Worm (Caenorhabditis elegans) whole organism, L4 larva: Measurements from ENCODE around the gene grd-5.
A peak's percentile ranks its signal among the peaks of the same experiment; 100 is the strongest.

ENCODE experiments used
- F10B5.3 ChIP-seq: sonication (generic microtip); optimal IDR thresholded peaks from 2 replicates; lab custom pipeline; 2016; ENCODE audit warnings: mild to moderate bottlenecking, missing genetic modification characterization, missing compliant biosample characterization
- F44E2.7 ChIP-seq: fragments of 200-800 bp; sonication (Bioruptor generic); IDR thresholded peaks from 2 replicates; pipeline ENCODE4 v2.1.2; 2022; ENCODE audit warnings: missing genetic modification characterization, missing compliant biosample characterization
- T20F7.1 ChIP-seq: fragments of 200-800 bp; sonication (Bioruptor generic); optimal IDR thresholded peaks from 2 replicates; lab custom pipeline; 2018; ENCODE audit warnings: mild to moderate bottlenecking, missing genetic modification characterization, missing compliant biosample characterization
- Y105C5A.15 ChIP-seq: fragments of 200-800 bp; sonication (Bioruptor generic); IDR thresholded peaks from 2 replicates; pipeline ENCODE4 v1.3.6; 2022; ENCODE audit warnings: missing genetic modification characterization, missing compliant biosample characterization
- Y5F2A.4 ChIP-seq: fragments of 200-800 bp; sonication (Bioruptor generic); optimal IDR thresholded peaks from 2 replicates; lab custom pipeline; 2018; ENCODE audit warnings: mild to moderate bottlenecking, missing genetic modification characterization, missing compliant biosample characterization
- Y75B8A.6 ChIP-seq: fragments of 200-800 bp; sonication (Bioruptor generic); IDR thresholded peaks from 2 replicates; pipeline ENCODE4 v1.3.6; 2022; ENCODE audit warnings: missing genetic modification reagents, missing genetic modification characterization, missing compliant biosample characterization
- aha-1 ChIP-seq: fragments of 150-350 bp; peaks from one replicate; lab custom pipeline; 2014; ENCODE audit warnings: missing biosample characterization, missing genetic modification characterization
- aly-2 ChIP-seq: sonication (generic microtip); optimal IDR thresholded peaks from 2 replicates; lab custom pipeline; 2018; ENCODE audit warnings: missing biosample characterization, missing genetic modification characterization
- ceh-62 ChIP-seq: sonication (generic microtip); optimal IDR thresholded peaks from 2 replicates; lab custom pipeline; 2017; ENCODE audit warnings: missing biosample characterization, missing genetic modification characterization
- ces-1 ChIP-seq: fragments of 150-350 bp; sonication (generic microtip); optimal IDR thresholded peaks from 4 replicates; lab custom pipeline; 2014; ENCODE audit warnings: missing biosample characterization, missing genetic modification reagents, missing genetic modification characterization
- ctbp-1 ChIP-seq: fragments of 200-800 bp; sonication (Bioruptor generic); IDR thresholded peaks from 2 replicates; pipeline ENCODE4 v1.3.6; 2022; ENCODE audit warnings: missing genetic modification reagents, missing genetic modification characterization, missing compliant biosample characterization
- daf-16 ChIP-seq, 3 experiments: sonication (generic microtip); optimal IDR thresholded peaks; 2 replicates each; lab custom pipeline; 2016 to 2017; ENCODE audit warnings: missing genetic modification characterization in 3 of 3, missing genetic modification reagents in 3 of 3, mild to moderate bottlenecking in 2 of 3, missing compliant biosample characterization in 2 of 3, missing biosample characterization in 1 of 3, moderate library complexity in 1 of 3
- daf-19 ChIP-seq: fragments of 200-800 bp; sonication (Bioruptor generic); conservative IDR thresholded peaks from 2 replicates; pipeline ENCODE4 v1.3.6; 2022; ENCODE audit warnings: missing genetic modification characterization, missing compliant biosample characterization
- dmd-8 ChIP-seq: fragments of 200-800 bp; sonication (Bioruptor generic); IDR thresholded peaks from 2 replicates; pipeline ENCODE4 v1.3.6; 2022; ENCODE audit warnings: missing genetic modification characterization, missing compliant biosample characterization
- dve-1 ChIP-seq: sonication (generic microtip); optimal IDR thresholded peaks from 2 replicates; lab custom pipeline; 2017; ENCODE audit warnings: antibody characterized with exemption, mild to moderate bottlenecking, missing genetic modification characterization, missing compliant biosample characterization; ENCODE audit not compliant: insufficient read depth
- fos-1 ChIP-seq: fragments of 150-350 bp; optimal IDR thresholded peaks from 2 replicates; lab custom pipeline; 2014; ENCODE audit warnings: missing biosample characterization, missing genetic modification characterization
- hif-1 ChIP-seq, 2 experiments: sonication (generic microtip); optimal IDR thresholded peaks; 2 replicates each; lab custom pipeline; 2016 to 2017; ENCODE audit warnings: missing compliant biosample characterization in 2 of 2, missing genetic modification characterization in 2 of 2, missing genetic modification reagents in 2 of 2, missing genotype in 2 of 2, mild to moderate bottlenecking in 1 of 2
- hlh-11 ChIP-seq: fragments of 200-800 bp; sonication (Bioruptor generic); optimal IDR thresholded peaks from 2 replicates; lab custom pipeline; 2018; ENCODE audit warnings: mild to moderate bottlenecking, missing genetic modification characterization, missing compliant biosample characterization
- hlh-30 ChIP-seq: sonication (generic microtip); optimal IDR thresholded peaks from 2 replicates; lab custom pipeline; 2017; ENCODE audit warnings: antibody characterized with exemption, mild to moderate bottlenecking, missing genetic modification characterization, missing compliant biosample characterization; ENCODE audit not compliant: insufficient read depth
- hmg-1.1 ChIP-seq: fragments of 200-800 bp; sonication (Bioruptor generic); IDR thresholded peaks from 2 replicates; pipeline ENCODE4 v1.3.6; 2022; ENCODE audit warnings: missing genetic modification reagents, missing genetic modification characterization, missing compliant biosample characterization
- lin-1 ChIP-seq: fragments of 200-800 bp; sonication (Bioruptor generic); IDR thresholded peaks from 2 replicates; pipeline ENCODE4 v1.3.6; 2022; ENCODE audit warnings: missing genetic modification reagents, missing genetic modification characterization, missing compliant biosample characterization
- lin-13 ChIP-seq: fragments of 150-350 bp; optimal IDR thresholded peaks from 2 replicates; lab custom pipeline; 2014; ENCODE audit warnings: missing biosample characterization, missing genetic modification reagents, missing genetic modification characterization
- lin-15B ChIP-seq: fragments of 150-350 bp; sonication (generic microtip); optimal IDR thresholded peaks from 3 replicates; lab custom pipeline; 2014; ENCODE audit warnings: missing biosample characterization, missing genetic modification characterization
- lin-29 ChIP-seq: fragments of 200-800 bp; sonication (Bioruptor generic); IDR thresholded peaks from 2 replicates; pipeline ENCODE4 v1.3.6; 2022; ENCODE audit warnings: missing genetic modification reagents, missing genetic modification characterization, missing compliant biosample characterization
- madf-9 ChIP-seq: fragments of 200-800 bp; sonication (Bioruptor generic); conservative IDR thresholded peaks from 2 replicates; pipeline ENCODE4 v1.3.6; 2022; ENCODE audit warnings: missing genetic modification reagents, missing genetic modification characterization, missing compliant biosample characterization
- mdl-1 ChIP-seq, 2 experiments: fragments of 150-350 bp in 1 of 2; sonication (generic microtip) in 1 of 2; optimal IDR thresholded peaks; 2 replicates each; lab custom pipeline; 2014 to 2017; ENCODE audit warnings: missing biosample characterization in 2 of 2, missing genetic modification characterization in 2 of 2
- mes-2 ChIP-seq: sonication (generic microtip); optimal IDR thresholded peaks from 2 replicates; lab custom pipeline; 2016; ENCODE audit warnings: missing genotype, mild to moderate bottlenecking, missing genetic modification characterization, missing compliant biosample characterization; ENCODE audit not compliant: poor library complexity, severe bottlenecking
- mxl-3 ChIP-seq: fragments of 200-800 bp; sonication (Bioruptor generic); optimal IDR thresholded peaks from 2 replicates; lab custom pipeline; 2018; ENCODE audit warnings: mild to moderate bottlenecking, missing genetic modification characterization, missing compliant biosample characterization
- nhr-102 ChIP-seq: sonication (generic microtip); optimal IDR thresholded peaks from 2 replicates; lab custom pipeline; 2016; ENCODE audit warnings: mild to moderate bottlenecking, missing genetic modification characterization, moderate library complexity, missing compliant biosample characterization
- nhr-11 ChIP-seq: fragments of 150-350 bp; optimal IDR thresholded peaks from 2 replicates; lab custom pipeline; 2014; ENCODE audit warnings: missing biosample characterization, missing genetic modification characterization
- nhr-25 ChIP-seq: sonication (generic microtip); optimal IDR thresholded peaks from 2 replicates; lab custom pipeline; 2017; ENCODE audit warnings: missing genetic modification characterization, mild to moderate bottlenecking, missing compliant biosample characterization, antibody characterized with exemption, moderate library complexity, borderline replicate concordance; ENCODE audit not compliant: insufficient read depth
- nhr-28 ChIP-seq: fragments of 150-350 bp; optimal IDR thresholded peaks from 2 replicates; lab custom pipeline; 2014; ENCODE audit warnings: missing biosample characterization, missing genetic modification characterization
- nhr-41 ChIP-seq: fragments of 200-800 bp; sonication (Bioruptor generic); IDR thresholded peaks from 2 replicates; pipeline ENCODE4 v1.3.6; 2022; ENCODE audit warnings: missing genetic modification reagents, missing genetic modification characterization, missing compliant biosample characterization
- nhr-42 ChIP-seq: fragments of 200-800 bp; sonication (Bioruptor generic); IDR thresholded peaks from 2 replicates; pipeline ENCODE4 v1.3.6; 2022; ENCODE audit warnings: missing genetic modification characterization, missing compliant biosample characterization
- nhr-48 ChIP-seq: sonication (generic microtip); optimal IDR thresholded peaks from 2 replicates; lab custom pipeline; 2016; ENCODE audit warnings: mild to moderate bottlenecking, missing genetic modification characterization, missing compliant biosample characterization
- nhr-76 ChIP-seq: fragments of 150-350 bp; optimal IDR thresholded peaks from 2 replicates; lab custom pipeline; 2014; ENCODE audit warnings: missing biosample characterization, missing genetic modification characterization
- php-3 ChIP-seq: fragments of 200-800 bp; sonication (Bioruptor generic); IDR thresholded peaks from 2 replicates; pipeline ENCODE4 v1.3.6; 2022; ENCODE audit warnings: missing genetic modification reagents, missing genetic modification characterization, missing compliant biosample characterization
- pqm-1 ChIP-seq: sonication (generic microtip); optimal IDR thresholded peaks from 2 replicates; lab custom pipeline; 2017; ENCODE audit warnings: missing biosample characterization, missing genetic modification characterization
- rbr-2 ChIP-seq: sonication (generic microtip); optimal IDR thresholded peaks from 2 replicates; lab custom pipeline; 2016; ENCODE audit warnings: missing genotype, missing genetic modification characterization, missing compliant biosample characterization
- sdz-12 ChIP-seq: fragments of 200-800 bp; sonication (Bioruptor generic); optimal IDR thresholded peaks from 2 replicates; lab custom pipeline; 2018; ENCODE audit warnings: mild to moderate bottlenecking, missing genetic modification characterization, missing compliant biosample characterization
- set-16 ChIP-seq: fragments of 200-800 bp; sonication (Bioruptor generic); IDR thresholded peaks from 2 replicates; pipeline ENCODE4 v1.3.6; 2022; ENCODE audit warnings: missing genetic modification reagents, missing genetic modification characterization, missing compliant biosample characterization
- skn-1 ChIP-seq: fragments of 150-350 bp; optimal IDR thresholded peaks from 2 replicates; lab custom pipeline; 2014; ENCODE audit warnings: missing biosample characterization, missing genetic modification characterization
- snpc-1.2 ChIP-seq: fragments of 200-800 bp; sonication (Bioruptor generic); IDR thresholded peaks from 2 replicates; pipeline ENCODE4 v1.3.6; 2022; ENCODE audit warnings: missing genetic modification reagents, missing genetic modification characterization, missing compliant biosample characterization
- spr-1 ChIP-seq: sonication (generic microtip); optimal IDR thresholded peaks from 2 replicates; lab custom pipeline; 2016; ENCODE audit warnings: mild to moderate bottlenecking, missing genetic modification characterization, missing compliant biosample characterization
- spr-3 ChIP-seq: fragments of 200-800 bp; sonication (Bioruptor generic); optimal IDR thresholded peaks from 2 replicates; lab custom pipeline; 2018; ENCODE audit warnings: mild to moderate bottlenecking, missing genetic modification characterization, missing compliant biosample characterization
- tra-1 ChIP-seq: fragments of 200-800 bp; sonication (Bioruptor generic); IDR thresholded peaks from 2 replicates; pipeline ENCODE4 v1.3.6; 2022; ENCODE audit warnings: missing genetic modification reagents, missing genetic modification characterization, missing compliant biosample characterization
- unc-62 ChIP-seq, 3 experiments: fragments of 150-350 bp in 1 of 3; sonication (generic microtip); optimal IDR thresholded peaks in 2 of 3; peaks in 1 of 3; 1 replicate in 1 of 3; 2 replicates in 2 of 3; lab custom pipeline; 2014 to 2017; ENCODE audit warnings: missing biosample characterization in 3 of 3, missing genetic modification characterization in 3 of 3, missing genetic modification reagents in 3 of 3, missing genotype in 1 of 3
- vab-7 ChIP-seq: fragments of 200-800 bp; sonication (Bioruptor generic); IDR thresholded peaks from 2 replicates; pipeline ENCODE4 v1.3.6; 2022; ENCODE audit warnings: missing genetic modification reagents, missing genetic modification characterization, missing compliant biosample characterization
- zfp-3 ChIP-seq: fragments of 200-800 bp; sonication (Bioruptor generic); conservative IDR thresholded peaks from 2 replicates; pipeline ENCODE4 v1.3.6; 2022; ENCODE audit warnings: missing genetic modification reagents, missing genetic modification characterization, missing compliant biosample characterization
- zip-2 ChIP-seq: fragments of 150-350 bp; optimal IDR thresholded peaks from 2 replicates; lab custom pipeline; 2014; ENCODE audit warnings: missing biosample characterization, missing genetic modification characterization
- ztf-7 ChIP-seq: fragments of 150-350 bp; optimal IDR thresholded peaks from 2 replicates; lab custom pipeline; 2014; ENCODE audit warnings: missing biosample characterization, missing genetic modification characterization

The grd-5 gene

DNA sequence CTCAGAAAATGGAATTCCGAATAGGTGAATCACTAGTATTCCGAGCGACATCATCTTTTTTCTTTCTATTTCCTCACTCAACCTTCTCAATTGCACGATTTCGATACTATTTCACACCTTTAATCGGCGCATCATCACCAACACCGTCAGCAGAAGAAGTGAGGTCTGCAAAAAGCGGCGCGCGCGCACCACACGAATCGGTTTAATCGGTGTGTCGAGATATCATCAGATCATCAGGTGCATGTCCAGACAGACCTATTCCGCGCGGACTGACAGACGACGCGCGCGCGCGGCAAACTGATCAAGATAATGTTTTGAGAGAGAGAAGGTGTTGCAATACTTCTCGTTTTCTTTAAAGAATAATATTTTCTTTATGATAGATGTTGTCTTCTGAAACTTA, 41.6 kb downstream of the grd-5 start:
- TF ChIP-seq snpc-1.2 (no peak), lin-1 (no peak), ctbp-1 (no peak), nhr-42 (no peak), lin-29 (no peak), php-3 (no peak), fos-1 (tag; lab: Kevin White, UChicago) (no peak), spr-3 (GFP tag; lab: Kevin White, UChicago) (no peak), nhr-76 (no peak), mes-2 (tag; lab: Kevin White, UChicago) (peak; percentile 19), spr-1 (tag; lab: Kevin White, UChicago) (no peak), mdl-1 (tag; optimal IDR thresholded peaks at IDR 0.05; lab: Kevin White, UChicago) (peak in 1 of 2 experiments; percentile 7), F44E2.7 (GFP tag; lab: Robert Waterston, UW) (no peak), zfp-3 (no peak), nhr-11 (tag; lab: Kevin White, UChicago) (no peak), vab-7 (no peak), daf-19 (no peak), aha-1 (tag; lab: Kevin White, UChicago) (peak; percentile 6), ceh-62 (no peak), set-16 (0 out of 2 replicates have a peak, but pooled peaks have one; percentile 18), rbr-2 (tag; lab: Kevin White, UChicago) (no peak), Y75B8A.6 (no peak), Y105C5A.15 (no peak), hlh-30 (tag; lab: Kevin White, UChicago) (peak; percentile 62), madf-9 (peak; percentile 48; the same call in 1 of the 2 replicates), tra-1 (no peak), pqm-1 (tag; lab: Kevin White, UChicago) (no peak), aly-2 (no peak), skn-1 (tag; lab: Kevin White, UChicago) (no peak), zip-2 (tag; lab: Kevin White, UChicago) (no peak), hlh-11 (tag; lab: Kevin White, UChicago) (peak; percentile 54), nhr-48 (no peak), lin-13 (GFP tag; lab: Kevin White, UChicago) (no peak), hif-1 (tag; optimal IDR thresholded peaks at IDR 0.05; lab: Kevin White, UChicago) (no peak), sdz-12 (GFP tag; lab: Kevin White, UChicago) (no peak), F10B5.3 (tag; lab: Kevin White, UChicago) (no peak), hmg-1.1 (no peak), nhr-28 (tag; lab: Kevin White, UChicago) (peak; percentile 8), ces-1 (GFP tag; lab: Kevin White, UChicago) (no peak), unc-62 (GFP tag; optimal IDR thresholded peaks at IDR 0.05 in 1 of 2; lab: Kevin White, UChicago) (no peak), unc-62 (tag; optimal IDR thresholded peaks at IDR 0.05; lab: Kevin White, UChicago) (no peak), mxl-3 (peak; percentile 77), ztf-7 (tag; lab: Kevin White, UChicago) (no peak)

DNA sequence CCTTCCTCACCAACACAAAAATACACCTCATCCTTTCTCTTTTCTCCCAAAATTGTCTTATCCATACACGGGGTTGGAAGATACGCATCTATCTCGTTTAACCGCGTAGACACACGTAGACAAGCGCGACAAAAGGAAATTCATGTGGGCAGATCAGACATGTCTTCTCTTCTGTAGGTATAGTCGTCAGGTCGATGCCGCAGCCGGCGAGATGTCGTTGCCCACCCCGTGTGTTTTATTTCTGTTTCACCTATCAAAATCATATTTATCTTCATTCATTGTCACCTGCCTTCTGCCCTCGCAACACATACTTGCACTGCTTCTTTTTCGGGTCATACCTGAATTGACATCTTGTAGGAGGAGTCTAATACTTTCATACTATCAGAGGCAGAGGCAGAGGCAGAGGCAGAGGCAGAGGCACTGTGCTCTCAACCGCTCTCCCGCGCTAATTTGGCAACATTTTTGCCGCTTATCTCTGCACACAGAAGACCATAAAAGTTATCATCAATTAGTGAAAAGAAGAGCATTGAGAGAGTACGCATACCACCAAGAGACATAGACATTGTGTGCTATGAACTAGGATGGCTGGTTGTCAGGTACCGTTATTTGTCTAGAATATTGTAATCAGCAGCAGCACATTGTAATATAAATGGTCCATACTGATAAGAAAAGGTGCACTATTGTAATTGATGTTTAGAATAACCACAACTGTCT, 42.6 kb downstream of the grd-5 start:
- peak in 1 of 2 experiments; percentile 24 for TF ChIP-seq daf-16 (GFP tag; optimal IDR thresholded peaks at IDR 0.05; lab: Kevin White, UChicago)
- TF ChIP-seq daf-16 (tag; optimal IDR thresholded peaks at IDR 0.05; lab: Kevin White, UChicago): peak; percentile 92
- TF ChIP-seq tra-1: peak; percentile 76
- peak; percentile 13 for TF ChIP-seq mxl-3
- TF ChIP-seq lin-1: peak; percentile 80; the same call in 1 of the 2 replicates
- no peak for TF ChIP-seq zfp-3
- no peak for TF ChIP-seq lin-15B
- no peak for TF ChIP-seq T20F7.1 (GFP tag; lab: Kevin White, UChicago)
- TF ChIP-seq Y5F2A.4 (GFP tag; lab: Kevin White, UChicago): no peak
- no peak for TF ChIP-seq dmd-8 (GFP tag; lab: Robert Waterston, UW)
- TF ChIP-seq nhr-25: peak; percentile 36
- peak; percentile 69 for TF ChIP-seq nhr-41 (GFP tag; lab: Robert Waterston, UW)
- TF ChIP-seq lin-29: no peak
- TF ChIP-seq nhr-102 (tag; lab: Kevin White, UChicago): peak; percentile 54
- peak; percentile 82 for TF ChIP-seq dve-1 (tag; lab: Kevin White, UChicago)
